Worm (Caenorhabditis elegans) whole organism, young adult: Measurements from ENCODE around the gene wdr-4.

Source experiments
- B0035.1 ChIP-seq: sonication (generic microtip); optimal IDR thresholded peaks from 2 replicates; lab custom pipeline; 2016; ENCODE audit warnings: missing genetic modification characterization, mild to moderate bottlenecking, missing compliant biosample characterization, missing genotype, missing genetic modification reagents
- C17E4.6 ChIP-seq: fragments of 200-800 bp; sonication (Bioruptor generic); IDR thresholded peaks from 2 replicates; pipeline ENCODE4 v1.3.6; 2022; ENCODE audit warnings: missing genetic modification reagents, missing genetic modification characterization, missing compliant biosample characterization
- F37B4.10 ChIP-seq: fragments of 200-800 bp; sonication (Bioruptor generic); IDR thresholded peaks from 2 replicates; pipeline ENCODE4 v1.3.6; 2022; ENCODE audit warnings: missing genetic modification characterization, missing compliant biosample characterization
- F39B2.1 ChIP-seq: fragments of 200-800 bp; sonication (Bioruptor generic); IDR thresholded peaks from 2 replicates; pipeline ENCODE4 v1.3.6; 2022; ENCODE audit warnings: missing genetic modification reagents, missing genetic modification characterization, missing compliant biosample characterization
- F49E8.2 ChIP-seq: sonication (generic microtip); optimal IDR thresholded peaks from 3 replicates; lab custom pipeline; 2017; ENCODE audit warnings: missing genetic modification characterization, mild to moderate bottlenecking, missing compliant biosample characterization, antibody characterized with exemption, moderate library complexity; ENCODE audit not compliant: insufficient read depth
- F57A8.1 ChIP-seq: fragments of 200-800 bp; sonication (Bioruptor generic); optimal IDR thresholded peaks from 2 replicates; lab custom pipeline; 2018; ENCODE audit warnings: mild to moderate bottlenecking, missing genetic modification characterization, moderate library complexity, missing compliant biosample characterization
- K11D2.4 ChIP-seq: fragments of 200-800 bp; sonication (Bioruptor generic); IDR thresholded peaks from 2 replicates; pipeline ENCODE4 v1.3.6; 2022; ENCODE audit warnings: missing genetic modification reagents, missing genetic modification characterization, missing compliant biosample characterization
- K12H6.12 ChIP-seq: fragments of 200-800 bp; sonication (Bioruptor generic); optimal IDR thresholded peaks from 2 replicates; lab custom pipeline; 2018; ENCODE audit warnings: mild to moderate bottlenecking, missing genetic modification characterization, missing compliant biosample characterization
- T07F8.4 ChIP-seq: sonication (generic microtip); optimal IDR thresholded peaks from 2 replicates; lab custom pipeline; 2016; ENCODE audit warnings: mild to moderate bottlenecking, missing genetic modification characterization, moderate library complexity, missing compliant biosample characterization
- Y53G8AR.9 ChIP-seq: fragments of 200-800 bp; sonication (Bioruptor generic); conservative IDR thresholded peaks from 2 replicates; pipeline ENCODE4 v1.3.6; 2022; ENCODE audit warnings: missing genetic modification reagents, missing genetic modification characterization, missing compliant biosample characterization
- Y95B8A.8 ChIP-seq: fragments of 200-800 bp; sonication (Bioruptor generic); IDR thresholded peaks from 2 replicates; pipeline ENCODE4 v1.3.6; 2022; ENCODE audit warnings: missing genetic modification reagents, missing genetic modification characterization, missing compliant biosample characterization
- ama-1 ChIP-seq, 3 experiments: fragments of 150-350 bp in 1 of 3; sonication (generic microtip) in 2 of 3; optimal IDR thresholded peaks; 2 replicates each; lab custom pipeline; 2014 to 2018; ENCODE audit warnings: missing biosample characterization in 2 of 3, missing genetic modification characterization in 2 of 3, missing genetic modification reagents in 2 of 3
- athp-1 ChIP-seq: sonication (generic microtip); optimal IDR thresholded peaks from 2 replicates; lab custom pipeline; 2017; ENCODE audit warnings: mild to moderate bottlenecking, missing genetic modification characterization, missing compliant biosample characterization
- attf-5 ChIP-seq: fragments of 200-800 bp; sonication (Bioruptor generic); optimal IDR thresholded peaks from 2 replicates; lab custom pipeline; 2018; ENCODE audit warnings: mild to moderate bottlenecking, missing genetic modification characterization, missing compliant biosample characterization
- attf-6 ChIP-seq: fragments of 200-800 bp; sonication (Bioruptor generic); IDR thresholded peaks from 2 replicates; pipeline ENCODE4 v1.3.6; 2022; ENCODE audit warnings: missing genetic modification reagents, missing genetic modification characterization, missing compliant biosample characterization
- ccch-3 ChIP-seq: fragments of 200-800 bp; sonication (Bioruptor generic); optimal IDR thresholded peaks from 2 replicates; lab custom pipeline; 2018; ENCODE audit warnings: mild to moderate bottlenecking, missing genetic modification characterization, missing compliant biosample characterization
- cebp-2 ChIP-seq: fragments of 200-800 bp; sonication (Bioruptor generic); IDR thresholded peaks from 2 replicates; pipeline ENCODE4 v1.3.6; 2022; ENCODE audit warnings: missing genetic modification characterization, missing compliant biosample characterization
- ceh-40 ChIP-seq: fragments of 200-800 bp; sonication (Bioruptor generic); IDR thresholded peaks from 2 replicates; pipeline ENCODE4 v1.3.6; 2022; ENCODE audit warnings: missing genetic modification characterization, missing compliant biosample characterization
- ceh-79 ChIP-seq: sonication (generic microtip); optimal IDR thresholded peaks from 2 replicates; lab custom pipeline; 2017; ENCODE audit warnings: mild to moderate bottlenecking, missing genetic modification characterization, missing compliant biosample characterization
- dpff-1 ChIP-seq: sonication (generic microtip); optimal IDR thresholded peaks from 2 replicates; lab custom pipeline; 2017; ENCODE audit warnings: mild to moderate bottlenecking, missing genetic modification characterization, missing compliant biosample characterization
- efl-1 ChIP-seq: fragments of 150-350 bp; optimal IDR thresholded peaks from 2 replicates; lab custom pipeline; 2014; ENCODE audit warnings: missing biosample characterization, missing genetic modification reagents, missing genetic modification characterization
- egl-18 ChIP-seq: fragments of 200-800 bp; sonication (Bioruptor generic); IDR thresholded peaks from 2 replicates; pipeline ENCODE4 v1.3.6; 2022; ENCODE audit warnings: missing genetic modification reagents, missing genetic modification characterization, missing compliant biosample characterization
- egrh-3 ChIP-seq: fragments of 200-800 bp; sonication (Bioruptor generic); IDR thresholded peaks from 2 replicates; pipeline ENCODE4 v1.3.6; 2022; ENCODE audit warnings: missing genetic modification reagents, missing genetic modification characterization, missing compliant biosample characterization
- gei-17 ChIP-seq: fragments of 200-800 bp; sonication (Bioruptor generic); optimal IDR thresholded peaks from 2 replicates; lab custom pipeline; 2018; ENCODE audit warnings: mild to moderate bottlenecking, missing genetic modification characterization, missing compliant biosample characterization
- hmg-1.2 ChIP-seq: fragments of 200-800 bp; sonication (Bioruptor generic); IDR thresholded peaks from 2 replicates; pipeline ENCODE4 v1.3.6; 2022; ENCODE audit warnings: missing genetic modification reagents, missing genetic modification characterization, missing compliant biosample characterization
- hsf-1 ChIP-seq: fragments of 200-800 bp; sonication (Bioruptor generic); IDR thresholded peaks from 2 replicates; pipeline ENCODE4 v1.3.6; 2022; ENCODE audit warnings: missing genetic modification reagents, missing genetic modification characterization, missing compliant biosample characterization
- lin-54 ChIP-seq: fragments of 200-800 bp; sonication (Bioruptor generic); optimal IDR thresholded peaks from 2 replicates; lab custom pipeline; 2018; ENCODE audit warnings: mild to moderate bottlenecking, missing genetic modification characterization, missing compliant biosample characterization
- madf-8 ChIP-seq: fragments of 200-800 bp; sonication (Bioruptor generic); conservative IDR thresholded peaks from 2 replicates; pipeline ENCODE4 v1.3.6; 2022; ENCODE audit warnings: missing genetic modification reagents, missing genetic modification characterization, missing compliant biosample characterization
- mxl-1 ChIP-seq: sonication (generic microtip); optimal IDR thresholded peaks from 2 replicates; lab custom pipeline; 2016; ENCODE audit warnings: missing genetic modification characterization, missing compliant biosample characterization
- nfya-2 ChIP-seq: fragments of 200-800 bp; sonication (Bioruptor generic); IDR thresholded peaks from 2 replicates; pipeline ENCODE4 v1.3.6; 2022; ENCODE audit warnings: missing genetic modification reagents, missing genetic modification characterization, missing compliant biosample characterization
- nhr-179 ChIP-seq: sonication (generic microtip); optimal IDR thresholded peaks from 2 replicates; lab custom pipeline; 2016; ENCODE audit warnings: mild to moderate bottlenecking, missing genetic modification characterization, missing compliant biosample characterization
- nhr-80 ChIP-seq: sonication (generic microtip); optimal IDR thresholded peaks from 2 replicates; lab custom pipeline; 2016; ENCODE audit warnings: missing genetic modification characterization, missing compliant biosample characterization
- pbrm-1 ChIP-seq: fragments of 200-800 bp; sonication (Bioruptor generic); IDR thresholded peaks from 2 replicates; pipeline ENCODE4 v1.3.6; 2022; ENCODE audit warnings: missing genetic modification reagents, missing genetic modification characterization, missing compliant biosample characterization
- sdz-38 ChIP-seq: sonication (generic microtip); optimal IDR thresholded peaks from 2 replicates; lab custom pipeline; 2016; ENCODE audit warnings: missing genotype, missing genetic modification characterization, missing compliant biosample characterization
- sea-2 ChIP-seq: fragments of 200-800 bp; sonication (Bioruptor generic); IDR thresholded peaks from 2 replicates; pipeline ENCODE4 v1.3.6; 2022; ENCODE audit warnings: missing genetic modification characterization, missing compliant biosample characterization
- snpc-1.3 ChIP-seq: sonication (generic microtip); optimal IDR thresholded peaks from 2 replicates; lab custom pipeline; 2017; ENCODE audit warnings: missing genetic modification characterization, mild to moderate bottlenecking, missing compliant biosample characterization, antibody characterized with exemption, moderate library complexity, missing genotype, missing genetic modification reagents; ENCODE audit not compliant: insufficient read depth
- somi-1 ChIP-seq: fragments of 200-800 bp; sonication (Bioruptor generic); optimal IDR thresholded peaks from 2 replicates; lab custom pipeline; 2018; ENCODE audit warnings: mild to moderate bottlenecking, missing genetic modification characterization, missing compliant biosample characterization
- sptf-2 ChIP-seq: fragments of 200-800 bp; sonication (Bioruptor generic); optimal IDR thresholded peaks from 2 replicates; lab custom pipeline; 2018; ENCODE audit warnings: mild to moderate bottlenecking, missing genetic modification characterization, missing compliant biosample characterization
- tbx-9 ChIP-seq: sonication (generic microtip); optimal IDR thresholded peaks from 2 replicates; lab custom pipeline; 2016; ENCODE audit warnings: borderline replicate concordance, missing genetic modification characterization, inconsistent platforms, missing compliant biosample characterization
- tlf-1 ChIP-seq: fragments of 200-800 bp; sonication (Bioruptor generic); optimal IDR thresholded peaks from 2 replicates; lab custom pipeline; 2018; ENCODE audit warnings: mild to moderate bottlenecking, missing genetic modification characterization, missing compliant biosample characterization
- unc-62 ChIP-seq: fragments of 150-350 bp; optimal IDR thresholded peaks from 2 replicates; lab custom pipeline; 2014; ENCODE audit warnings: missing biosample characterization, missing genetic modification reagents, missing genetic modification characterization
- ztf-25 ChIP-seq: fragments of 200-800 bp; sonication (Bioruptor generic); IDR thresholded peaks from 2 replicates; pipeline ENCODE4 v1.3.6; 2022; ENCODE audit warnings: missing genetic modification reagents, missing genetic modification characterization, missing compliant biosample characterization
- ztf-3 ChIP-seq: fragments of 200-800 bp; sonication (Bioruptor generic); optimal IDR thresholded peaks from 2 replicates; lab custom pipeline; 2018; ENCODE audit warnings: mild to moderate bottlenecking, missing genetic modification characterization, missing compliant biosample characterization

Gene wdr-4

DNA sequence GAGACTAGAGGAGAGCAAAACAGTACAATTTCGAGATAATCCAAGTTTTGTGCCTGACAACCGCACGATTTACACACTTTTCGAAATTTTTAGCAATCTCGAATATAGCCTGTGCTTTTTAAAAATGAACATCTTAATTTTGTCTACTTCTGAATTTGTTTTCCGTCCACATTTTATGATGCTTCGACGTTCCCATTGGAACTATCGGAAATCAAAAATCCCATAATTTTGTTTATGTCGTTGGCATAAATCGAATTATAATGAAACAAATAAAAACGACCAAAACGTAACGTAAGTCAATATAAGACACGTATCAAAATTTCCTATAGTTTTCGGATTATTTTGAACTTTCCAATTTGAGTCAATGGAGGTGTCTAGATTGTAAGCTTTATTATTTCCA, 11.4 kb downstream of the wdr-4 start, which contains the start of gene K07E12.2 (continued):
- TF ChIP-seq ama-1 (optimal IDR thresholded peaks at IDR 0.05; lab: Kevin White, UChicago) (no peak), ama-1 (GFP tag; optimal IDR thresholded peaks at IDR 0.05; lab: Kevin White, UChicago) (no peak), K12H6.12 (no peak)

DNA sequence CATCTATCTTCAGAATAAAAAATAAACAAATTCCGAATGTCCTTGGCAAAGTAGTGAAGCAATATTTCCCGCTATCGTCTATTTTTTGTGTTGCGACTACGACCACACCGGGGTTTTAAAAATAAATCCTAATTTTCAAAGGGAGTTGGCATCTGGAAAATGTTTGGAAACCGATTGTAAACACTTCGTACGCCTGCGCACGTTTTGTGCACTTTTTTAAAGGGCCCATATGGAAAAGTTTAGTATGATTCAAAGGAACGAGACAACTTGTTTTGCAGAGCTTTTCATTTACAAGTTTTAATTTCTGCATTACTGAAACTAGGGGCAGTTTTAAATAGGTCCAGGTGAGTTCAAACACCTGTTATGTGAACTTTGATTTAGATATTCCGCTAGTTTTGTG, 14.5 kb downstream of the wdr-4 start:
- TF ChIP-seq C17E4.6 (GFP tag; lab: Robert Waterston, UW) (no peak), tlf-1 (no peak), athp-1 (tag; lab: Kevin White, UChicago) (no peak), nfya-2 (GFP tag; lab: Robert Waterston, UW) (no peak), attf-5 (GFP tag; lab: Kevin White, UChicago) (no peak), mxl-1 (tag; lab: Kevin White, UChicago) (no peak), attf-6 (GFP tag; lab: Robert Waterston, UW) (no peak), F57A8.1 (GFP tag; lab: Kevin White, UChicago) (no peak), F37B4.10 (no peak), hmg-1.2 (GFP tag; lab: Robert Waterston, UW) (no peak), ccch-3 (GFP tag; lab: Kevin White, UChicago) (no peak), snpc-1.3 (tag; lab: Kevin White, UChicago) (no peak), somi-1 (no peak)

DNA sequence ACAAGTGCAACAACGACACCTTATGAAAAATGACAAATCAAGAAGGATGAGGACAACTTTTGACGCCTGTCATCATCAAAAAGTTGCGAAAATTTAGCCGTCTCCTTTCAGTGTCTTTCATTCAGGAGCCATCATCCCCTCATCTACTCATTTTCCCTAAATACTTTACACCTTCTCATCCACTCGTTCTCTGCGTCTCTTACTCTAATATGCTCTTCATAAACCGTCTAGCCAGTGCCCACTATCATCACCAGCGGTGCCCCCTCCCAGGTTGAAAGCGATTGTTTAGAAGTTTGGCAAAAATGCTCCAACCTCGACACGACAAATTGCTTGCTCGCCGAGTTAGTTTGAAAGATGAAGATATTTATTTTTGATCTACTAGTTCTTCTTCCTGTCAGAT, 17.0 kb downstream of the wdr-4 start:
- no peak for TF ChIP-seq ccch-3 (GFP tag; lab: Kevin White, UChicago)
- no peak for TF ChIP-seq egrh-3 (GFP tag; lab: Robert Waterston, UW)
- TF ChIP-seq unc-62, result no peak
- no peak for TF ChIP-seq hsf-1 (GFP tag; lab: Robert Waterston, UW)
- no peak for TF ChIP-seq F49E8.2 (tag; lab: Kevin White, UChicago)

DNA sequence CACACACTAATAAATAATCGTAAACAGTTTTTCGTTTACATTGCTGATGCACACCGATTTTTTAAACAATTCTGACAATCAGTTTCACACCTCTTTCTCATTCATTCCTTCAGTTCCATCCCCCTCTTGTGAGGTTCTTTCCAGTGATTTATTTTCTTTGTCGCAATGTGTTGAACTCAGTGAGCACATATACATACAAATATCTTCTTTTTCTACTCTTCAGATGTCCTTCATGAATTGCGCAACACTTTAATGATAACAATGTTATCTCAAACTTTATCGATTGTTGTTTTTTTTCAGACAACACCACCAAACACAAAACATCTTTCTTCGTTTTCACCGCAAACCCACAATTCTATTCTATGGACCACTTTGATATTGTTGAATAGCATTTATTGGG, 20.4 kb downstream of the wdr-4 start, which contains the start of gene dig-1:
dig-1 (plus strand) TSS at position 301 of the 400 bp plus-strand sequence.
- TF ChIP-seq F39B2.1 (GFP tag; lab: Robert Waterston, UW) (no peak), T07F8.4 (tag; lab: Kevin White, UChicago) (no peak), cebp-2 (GFP tag; lab: Robert Waterston, UW) (no peak), K11D2.4 (GFP tag; lab: Robert Waterston, UW) (no peak), snpc-1.3 (tag; lab: Kevin White, UChicago) (no peak), ztf-3 (GFP tag; lab: Kevin White, UChicago) (no peak), pbrm-1 (GFP tag; lab: Robert Waterston, UW) (no peak), F57A8.1 (GFP tag; lab: Kevin White, UChicago) (no peak), B0035.1 (tag; lab: Kevin White, UChicago) (no peak), lin-54 (GFP tag; lab: Kevin White, UChicago) (no peak), ztf-25 (no peak)

DNA sequence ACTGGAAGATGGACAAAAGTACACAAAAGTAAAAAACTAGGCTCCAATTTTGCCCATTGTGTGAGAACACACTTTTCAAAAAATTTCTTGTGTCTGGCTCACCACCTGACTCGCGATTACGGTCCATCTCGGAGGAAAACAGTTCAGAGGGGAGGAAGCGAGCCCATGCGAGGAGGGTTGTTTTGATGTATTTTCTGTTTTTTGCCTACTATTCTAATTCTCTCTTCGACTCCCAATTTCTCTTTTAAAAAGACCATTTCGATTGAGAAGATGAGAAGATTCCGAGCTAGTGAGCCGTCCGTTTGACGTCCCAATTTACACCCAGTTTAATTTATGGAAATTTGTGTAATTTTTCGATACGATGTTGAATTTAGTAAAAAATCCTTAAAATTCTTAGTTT, 21.1 kb downstream of the wdr-4 start:
- TF ChIP-seq tbx-9 (tag; lab: Kevin White, UChicago), result no peak
- TF ChIP-seq gei-17, result no peak
- TF ChIP-seq B0035.1 (tag; lab: Kevin White, UChicago), result no peak
- no peak for TF ChIP-seq Y53G8AR.9 (GFP tag; lab: Robert Waterston, UW)
- no peak for TF ChIP-seq Y95B8A.8 (GFP tag; lab: Robert Waterston, UW)
- no peak for TF ChIP-seq sdz-38 (tag; lab: Kevin White, UChicago)
- no peak for TF ChIP-seq nhr-80 (tag; lab: Kevin White, UChicago)
- TF ChIP-seq sptf-2, result no peak
- no peak for TF ChIP-seq sea-2 (GFP tag; lab: Robert Waterston, UW)
- no peak for TF ChIP-seq egl-18 (GFP tag; lab: Robert Waterston, UW)
- no peak for TF ChIP-seq madf-8 (GFP tag; lab: Robert Waterston, UW)
- no peak for TF ChIP-seq ceh-40 (GFP tag; lab: Robert Waterston, UW)
- TF ChIP-seq F39B2.1 (GFP tag; lab: Robert Waterston, UW), result no peak
- no peak for TF ChIP-seq ceh-79 (tag; lab: Kevin White, UChicago)
- TF ChIP-seq attf-6 (GFP tag; lab: Robert Waterston, UW), result no peak
- no peak for TF ChIP-seq nhr-179 (tag; lab: Kevin White, UChicago)
- TF ChIP-seq efl-1, result no peak
- TF ChIP-seq dpff-1, result no peak
